Worm (Caenorhabditis elegans) whole organism, L4 larva: ENCODE data around the gene F14F7.5.

Experiments
- D1046.2 ChIP-seq: fragments of 200-800 bp; sonication (Bioruptor generic); IDR thresholded peaks from 2 replicates; pipeline ENCODE4 v1.3.6; 2022; ENCODE audit warnings: missing genetic modification characterization, missing compliant biosample characterization
- F26F4.8 ChIP-seq: fragments of 200-800 bp; sonication (Bioruptor generic); conservative IDR thresholded peaks from 2 replicates; pipeline ENCODE4 v1.3.6; 2022; ENCODE audit warnings: missing genetic modification characterization, missing compliant biosample characterization
- F37D6.2 ChIP-seq: sonication (generic microtip); optimal IDR thresholded peaks from 2 replicates; lab custom pipeline; 2016; ENCODE audit warnings: mild to moderate bottlenecking, missing genetic modification characterization, missing compliant biosample characterization
- F44E2.7 ChIP-seq: fragments of 200-800 bp; sonication (Bioruptor generic); IDR thresholded peaks from 2 replicates; pipeline ENCODE4 v2.1.2; 2022; ENCODE audit warnings: missing genetic modification characterization, missing compliant biosample characterization
- F49E8.2 ChIP-seq: sonication (generic microtip); optimal IDR thresholded peaks from 2 replicates; lab custom pipeline; 2016; ENCODE audit warnings: missing compliant biosample characterization, mild to moderate bottlenecking, missing genetic modification characterization, borderline replicate concordance
- R02D3.7 ChIP-seq: fragments of 150-350 bp; sonication (generic microtip); optimal IDR thresholded peaks from 3 replicates; lab custom pipeline; 2014; ENCODE audit warnings: missing biosample characterization, missing genetic modification characterization
- Y48G9A.11 ChIP-seq: fragments of 200-800 bp; sonication (Bioruptor generic); IDR thresholded peaks from 2 replicates; pipeline ENCODE4 v1.3.6; 2022; ENCODE audit warnings: missing genetic modification reagents, missing genetic modification characterization, missing compliant biosample characterization
- Y5F2A.4 ChIP-seq: fragments of 200-800 bp; sonication (Bioruptor generic); optimal IDR thresholded peaks from 2 replicates; lab custom pipeline; 2018; ENCODE audit warnings: mild to moderate bottlenecking, missing genetic modification characterization, missing compliant biosample characterization
- Y75B8A.6 ChIP-seq: fragments of 200-800 bp; sonication (Bioruptor generic); IDR thresholded peaks from 2 replicates; pipeline ENCODE4 v1.3.6; 2022; ENCODE audit warnings: missing genetic modification reagents, missing genetic modification characterization, missing compliant biosample characterization
- ZK337.2 ChIP-seq: fragments of 200-800 bp; sonication (Bioruptor generic); IDR thresholded peaks from 2 replicates; pipeline ENCODE4 v1.3.6; 2022; ENCODE audit warnings: missing genetic modification reagents, missing genetic modification characterization, missing compliant biosample characterization
- ZK546.5 ChIP-seq, 2 experiments: sonication (generic microtip); optimal IDR thresholded peaks; 2 replicates each; lab custom pipeline; 2017; ENCODE audit warnings: missing biosample characterization in 2 of 2, missing genetic modification characterization in 2 of 2
- aha-1 ChIP-seq: fragments of 150-350 bp; peaks from one replicate; lab custom pipeline; 2014; ENCODE audit warnings: missing biosample characterization, missing genetic modification characterization
- ama-1 ChIP-seq: fragments of 150-350 bp; optimal IDR thresholded peaks from 2 replicates; lab custom pipeline; 2014; ENCODE audit warnings: inconsistent platforms, mixed read lengths
- arid-1 ChIP-seq: fragments of 200-800 bp; sonication (Bioruptor generic); conservative IDR thresholded peaks from 2 replicates; pipeline ENCODE4 v1.3.6; 2022; ENCODE audit warnings: missing genetic modification reagents, missing genetic modification characterization, missing compliant biosample characterization
- attf-4 ChIP-seq: sonication (generic microtip); optimal IDR thresholded peaks from 3 replicates; lab custom pipeline; 2017; ENCODE audit warnings: missing biosample characterization, missing genetic modification characterization
- ceh-32 ChIP-seq: sonication (generic microtip); optimal IDR thresholded peaks from 2 replicates; lab custom pipeline; 2016; ENCODE audit warnings: mild to moderate bottlenecking, missing genetic modification characterization, missing compliant biosample characterization; ENCODE audit not compliant: poor library complexity
- ceh-82 ChIP-seq: sonication (generic microtip); optimal IDR thresholded peaks from 2 replicates; lab custom pipeline; 2017; ENCODE audit warnings: missing biosample characterization, missing genetic modification characterization
- dmd-8 ChIP-seq: fragments of 200-800 bp; sonication (Bioruptor generic); IDR thresholded peaks from 2 replicates; pipeline ENCODE4 v1.3.6; 2022; ENCODE audit warnings: missing genetic modification characterization, missing compliant biosample characterization
- dpl-1 ChIP-seq: fragments of 150-350 bp; optimal IDR thresholded peaks from 2 replicates; lab custom pipeline; 2014; ENCODE audit warnings: missing biosample characterization, missing genetic modification reagents, missing genetic modification characterization
- egl-27 ChIP-seq: sonication (generic microtip); optimal IDR thresholded peaks from 3 replicates; lab custom pipeline; 2017; ENCODE audit warnings: missing biosample characterization, missing genetic modification reagents, missing genetic modification characterization
- egl-43 ChIP-seq: fragments of 200-800 bp; sonication (Bioruptor generic); IDR thresholded peaks from 2 replicates; pipeline ENCODE4 v1.3.6; 2022; ENCODE audit warnings: missing genetic modification reagents, missing genetic modification characterization, missing compliant biosample characterization
- hif-1 ChIP-seq, 2 experiments: sonication (generic microtip); optimal IDR thresholded peaks; 2 replicates each; lab custom pipeline; 2016 to 2017; ENCODE audit warnings: missing compliant biosample characterization in 2 of 2, missing genetic modification characterization in 2 of 2, missing genetic modification reagents in 2 of 2, missing genotype in 2 of 2, mild to moderate bottlenecking in 1 of 2
- hlh-11 ChIP-seq: fragments of 200-800 bp; sonication (Bioruptor generic); optimal IDR thresholded peaks from 2 replicates; lab custom pipeline; 2018; ENCODE audit warnings: mild to moderate bottlenecking, missing genetic modification characterization, missing compliant biosample characterization
- hlh-30 ChIP-seq: sonication (generic microtip); optimal IDR thresholded peaks from 2 replicates; lab custom pipeline; 2017; ENCODE audit warnings: antibody characterized with exemption, mild to moderate bottlenecking, missing genetic modification characterization, missing compliant biosample characterization; ENCODE audit not compliant: insufficient read depth
- hmg-1.1 ChIP-seq: fragments of 200-800 bp; sonication (Bioruptor generic); IDR thresholded peaks from 2 replicates; pipeline ENCODE4 v1.3.6; 2022; ENCODE audit warnings: missing genetic modification reagents, missing genetic modification characterization, missing compliant biosample characterization
- jun-1 ChIP-seq: fragments of 150-350 bp; optimal IDR thresholded peaks from 2 replicates; lab custom pipeline; 2014; ENCODE audit warnings: missing biosample characterization, missing genetic modification reagents, missing genetic modification characterization
- lin-1 ChIP-seq: fragments of 200-800 bp; sonication (Bioruptor generic); IDR thresholded peaks from 2 replicates; pipeline ENCODE4 v1.3.6; 2022; ENCODE audit warnings: missing genetic modification reagents, missing genetic modification characterization, missing compliant biosample characterization
- lin-29 ChIP-seq: fragments of 200-800 bp; sonication (Bioruptor generic); IDR thresholded peaks from 2 replicates; pipeline ENCODE4 v1.3.6; 2022; ENCODE audit warnings: missing genetic modification reagents, missing genetic modification characterization, missing compliant biosample characterization
- lin-38 ChIP-seq: fragments of 200-800 bp; sonication (Bioruptor generic); IDR thresholded peaks from 2 replicates; pipeline ENCODE4 v1.3.6; 2022; ENCODE audit warnings: missing genetic modification reagents, missing genetic modification characterization, missing compliant biosample characterization
- lsy-2 ChIP-seq, 2 experiments: fragments of 150-350 bp in 1 of 2; sonication (generic microtip) in 1 of 2; optimal IDR thresholded peaks; 2 replicates each; lab custom pipeline; 2014 to 2017; ENCODE audit warnings: missing biosample characterization in 2 of 2, missing genetic modification characterization in 2 of 2
- mdt-29 ChIP-seq: fragments of 200-800 bp; sonication (Bioruptor generic); IDR thresholded peaks from 2 replicates; pipeline ENCODE4 v1.3.6; 2022; ENCODE audit warnings: missing genetic modification reagents, missing genetic modification characterization, missing compliant biosample characterization
- mep-1 ChIP-seq: fragments of 150-350 bp; sonication (generic microtip); optimal IDR thresholded peaks from 3 replicates; lab custom pipeline; 2014; ENCODE audit warnings: missing biosample characterization, missing genetic modification characterization
- nhr-102 ChIP-seq: sonication (generic microtip); optimal IDR thresholded peaks from 2 replicates; lab custom pipeline; 2016; ENCODE audit warnings: mild to moderate bottlenecking, missing genetic modification characterization, moderate library complexity, missing compliant biosample characterization
- nhr-11 ChIP-seq: fragments of 150-350 bp; optimal IDR thresholded peaks from 2 replicates; lab custom pipeline; 2014; ENCODE audit warnings: missing biosample characterization, missing genetic modification characterization
- nhr-41 ChIP-seq: fragments of 200-800 bp; sonication (Bioruptor generic); IDR thresholded peaks from 2 replicates; pipeline ENCODE4 v1.3.6; 2022; ENCODE audit warnings: missing genetic modification reagents, missing genetic modification characterization, missing compliant biosample characterization
- nhr-42 ChIP-seq: fragments of 200-800 bp; sonication (Bioruptor generic); IDR thresholded peaks from 2 replicates; pipeline ENCODE4 v1.3.6; 2022; ENCODE audit warnings: missing genetic modification characterization, missing compliant biosample characterization
- nhr-48 ChIP-seq: sonication (generic microtip); optimal IDR thresholded peaks from 2 replicates; lab custom pipeline; 2016; ENCODE audit warnings: mild to moderate bottlenecking, missing genetic modification characterization, missing compliant biosample characterization
- php-3 ChIP-seq: fragments of 200-800 bp; sonication (Bioruptor generic); IDR thresholded peaks from 2 replicates; pipeline ENCODE4 v1.3.6; 2022; ENCODE audit warnings: missing genetic modification reagents, missing genetic modification characterization, missing compliant biosample characterization
- saeg-2 ChIP-seq: fragments of 200-800 bp; sonication (Bioruptor generic); IDR thresholded peaks from 2 replicates; pipeline ENCODE4 v1.3.6; 2022; ENCODE audit warnings: missing genetic modification reagents, missing genetic modification characterization, missing compliant biosample characterization
- set-16 ChIP-seq: fragments of 200-800 bp; sonication (Bioruptor generic); IDR thresholded peaks from 2 replicates; pipeline ENCODE4 v1.3.6; 2022; ENCODE audit warnings: missing genetic modification reagents, missing genetic modification characterization, missing compliant biosample characterization
- snpc-1.2 ChIP-seq: fragments of 200-800 bp; sonication (Bioruptor generic); IDR thresholded peaks from 2 replicates; pipeline ENCODE4 v1.3.6; 2022; ENCODE audit warnings: missing genetic modification reagents, missing genetic modification characterization, missing compliant biosample characterization
- snpc-4 ChIP-seq: fragments of 150-350 bp; optimal IDR thresholded peaks from 2 replicates; lab custom pipeline; 2014; ENCODE audit warnings: missing biosample characterization, missing genetic modification characterization
- tra-1 ChIP-seq: fragments of 200-800 bp; sonication (Bioruptor generic); IDR thresholded peaks from 2 replicates; pipeline ENCODE4 v1.3.6; 2022; ENCODE audit warnings: missing genetic modification reagents, missing genetic modification characterization, missing compliant biosample characterization
- vab-7 ChIP-seq: fragments of 200-800 bp; sonication (Bioruptor generic); IDR thresholded peaks from 2 replicates; pipeline ENCODE4 v1.3.6; 2022; ENCODE audit warnings: missing genetic modification reagents, missing genetic modification characterization, missing compliant biosample characterization
- zag-1 ChIP-seq: fragments of 150-350 bp; optimal IDR thresholded peaks from 2 replicates; lab custom pipeline; 2014; ENCODE audit warnings: missing biosample characterization, missing genetic modification characterization
- zip-11 ChIP-seq: fragments of 200-800 bp; sonication (Bioruptor generic); IDR thresholded peaks from 2 replicates; pipeline ENCODE4 v1.3.6; 2022; ENCODE audit warnings: missing genetic modification characterization, missing compliant biosample characterization
- ztf-11 ChIP-seq: fragments of 150-350 bp; optimal IDR thresholded peaks from 2 replicates; lab custom pipeline; 2014; ENCODE audit warnings: missing biosample characterization, missing genetic modification characterization

Gene F14F7.5

DNA sequence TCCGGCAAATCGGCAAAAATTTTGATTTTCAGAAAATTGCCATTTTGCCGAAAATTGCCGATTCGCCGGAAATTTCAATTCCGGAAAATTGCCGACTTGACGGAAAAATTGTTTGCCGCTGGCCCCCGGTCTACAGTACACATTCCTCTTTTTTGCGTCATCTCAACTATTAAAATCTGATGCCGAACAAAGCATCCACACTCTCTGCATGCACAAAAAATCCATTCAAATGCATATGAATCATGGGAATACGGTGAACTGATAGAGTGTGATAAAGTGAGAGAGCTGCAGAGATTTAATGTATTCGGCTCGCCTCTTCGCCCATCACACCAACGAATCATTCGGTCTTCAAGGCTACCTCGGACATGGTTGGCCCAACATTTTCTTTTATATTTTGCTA lies 1.2 kb upstream of the F14F7.5 start, which contains the start of gene F14F7.7:
F14F7.7 (plus strand) TSS at position 354 of the 400 bp plus-strand sequence.
- no peak for TF ChIP-seq nhr-48 (tag; lab: Kevin White, UChicago)
- TF ChIP-seq aha-1 (tag; lab: Kevin White, UChicago): peak; percentile 91
- no peak for TF ChIP-seq lsy-2 (tag; optimal IDR thresholded peaks at IDR 0.05; lab: Kevin White, UChicago)
- no peak for TF ChIP-seq hlh-30 (tag; lab: Kevin White, UChicago)
- no peak for TF ChIP-seq Y5F2A.4 (GFP tag; lab: Kevin White, UChicago)
- no peak for TF ChIP-seq F49E8.2 (tag; lab: Kevin White, UChicago)
- no peak for TF ChIP-seq lin-38 (GFP tag; lab: Robert Waterston, UW)
- TF ChIP-seq, all 104 proteins: peak for 1

DNA sequence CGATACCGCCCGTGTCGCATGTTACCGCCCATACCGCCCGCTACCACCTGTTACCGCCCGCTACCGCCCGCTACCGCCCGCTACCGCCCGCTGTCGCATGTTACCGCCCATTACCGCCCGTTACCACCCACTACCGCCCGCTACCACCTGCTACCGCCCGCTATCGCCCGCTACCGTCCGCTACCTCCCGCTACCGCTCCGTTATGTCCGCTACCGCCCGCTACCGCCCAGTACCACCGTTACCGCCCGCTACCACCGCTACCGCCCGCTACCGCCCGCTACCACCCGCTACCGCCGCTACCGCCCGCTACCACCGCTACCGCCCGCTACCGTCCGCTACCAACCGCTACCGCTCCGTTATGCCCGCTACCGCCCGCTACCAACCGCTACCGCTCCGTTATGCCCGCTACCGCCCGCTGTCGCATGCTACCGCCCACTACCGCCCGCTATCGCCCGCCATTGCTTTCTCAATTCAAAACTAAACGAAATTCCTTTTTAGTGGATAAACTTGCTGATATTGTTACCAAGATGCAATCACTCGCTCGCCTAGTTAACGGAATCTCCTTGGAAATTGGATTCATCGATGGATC lies 723 bp downstream of the F14F7.5 start:
- TF ChIP-seq mep-1: no peak
- no peak for TF ChIP-seq R02D3.7 (tag; lab: Kevin White, UChicago)
- TF ChIP-seq F26F4.8: no peak
- TF ChIP-seq lin-1 (GFP tag; lab: Robert Waterston, UW): no peak
- TF ChIP-seq lin-29: no peak
- no peak for TF ChIP-seq ama-1
- no peak for TF ChIP-seq zag-1 (tag; lab: Kevin White, UChicago)
- TF ChIP-seq hmg-1.1 (GFP tag; lab: Robert Waterston, UW): no peak
- TF ChIP-seq arid-1 (GFP tag; lab: Robert Waterston, UW): no peak
- TF ChIP-seq mdt-29 (GFP tag; lab: Robert Waterston, UW): no peak
- TF ChIP-seq set-16 (GFP tag; lab: Robert Waterston, UW): peak; percentile 99
- TF ChIP-seq nhr-41 (GFP tag; lab: Robert Waterston, UW): no peak
- TF ChIP-seq nhr-48 (tag; lab: Kevin White, UChicago): no peak
- TF ChIP-seq nhr-42 (GFP tag; lab: Robert Waterston, UW): no peak
- TF ChIP-seq attf-4 (tag; lab: Kevin White, UChicago): no peak
- TF ChIP-seq D1046.2 (GFP tag; lab: Robert Waterston, UW): peak; percentile 41; the same call in 1 of the 2 replicates
- no peak for TF ChIP-seq jun-1 (tag; lab: Kevin White, UChicago)
- TF ChIP-seq snpc-4 (tag; lab: Kevin White, UChicago): no peak
- TF ChIP-seq Y75B8A.6 (GFP tag; lab: Robert Waterston, UW): no peak
- no peak for TF ChIP-seq zip-11 (GFP tag; lab: Robert Waterston, UW)
- TF ChIP-seq hif-1 (tag; optimal IDR thresholded peaks at IDR 0.05; lab: Kevin White, UChicago): no peak
- TF ChIP-seq dmd-8 (GFP tag; lab: Robert Waterston, UW): peak; percentile 68; the same call in 1 of the 2 replicates
- no peak for TF ChIP-seq egl-27 (tag; lab: Kevin White, UChicago)
- TF ChIP-seq ceh-32 (tag; lab: Kevin White, UChicago): no peak
- TF ChIP-seq ZK546.5 (tag; optimal IDR thresholded peaks at IDR 0.05; lab: Kevin White, UChicago): no peak
- TF ChIP-seq saeg-2 (GFP tag; lab: Robert Waterston, UW): 0 out of 2 replicates have a peak, but pooled peaks have one; percentile 6
- peak; percentile 54; the same call in 1 of the 2 replicates for TF ChIP-seq php-3 (GFP tag; lab: Robert Waterston, UW)
- TF ChIP-seq vab-7 (GFP tag; lab: Robert Waterston, UW): no peak
- TF ChIP-seq ztf-11: no peak
- TF ChIP-seq nhr-102 (tag; lab: Kevin White, UChicago): no peak
- no peak for TF ChIP-seq nhr-11
- 0 out of 2 replicates have a peak, but pooled peaks have one; percentile 33 for TF ChIP-seq F44E2.7
- peak; percentile 80 for TF ChIP-seq aha-1 (tag; lab: Kevin White, UChicago)
- no peak for TF ChIP-seq F37D6.2
- TF ChIP-seq tra-1: 0 out of 2 replicates have a peak, but pooled peaks have one; percentile 7
- TF ChIP-seq egl-43 (GFP tag; lab: Robert Waterston, UW): peak; percentile 60
- TF ChIP-seq Y48G9A.11 (GFP tag; lab: Robert Waterston, UW): 0 out of 2 replicates have a peak, but pooled peaks have one; percentile 29
- TF ChIP-seq ceh-82 (tag; lab: Kevin White, UChicago): no peak
- no peak for TF ChIP-seq ZK337.2 (GFP tag; lab: Robert Waterston, UW)
- TF ChIP-seq dpl-1: no peak
- TF ChIP-seq hlh-11 (tag; lab: Kevin White, UChicago): no peak
- TF ChIP-seq snpc-1.2: 0 out of 2 replicates have a peak, but pooled peaks have one; percentile 20
